Worm (Caenorhabditis elegans): Measurements from ENCODE around the gene C56E6.7.

DNA sequence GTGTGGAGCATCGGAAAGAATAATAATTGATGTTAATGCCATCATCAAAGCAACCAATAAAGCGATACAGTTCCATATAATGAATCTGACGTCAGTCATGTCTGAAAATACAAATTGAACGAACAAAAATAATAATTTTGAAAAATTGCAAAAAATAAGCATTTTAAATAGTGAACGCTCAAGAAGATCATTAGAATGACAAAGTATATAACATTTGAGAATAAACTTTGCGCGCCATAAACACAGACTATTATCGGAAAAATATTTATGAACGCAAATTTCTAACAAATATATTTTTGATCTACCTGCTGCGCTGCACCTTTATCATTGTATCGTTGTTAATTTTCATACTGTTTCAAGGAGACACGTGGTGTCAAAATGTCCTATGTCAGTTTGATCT is 15.0 kb upstream of the C56E6.7 start, which contains the start of gene R05G9.3:
- TF ChIP-seq R02D3.7 (tag; optimal IDR thresholded peaks at IDR 0.05) = no peak
- TF ChIP-seq lsy-2 (tag; optimal IDR thresholded peaks at IDR 0.05) = no peak
- no peak for TF ChIP-seq unc-62 (GFP tag; optimal IDR thresholded peaks at IDR 0.05 in 1 of 2)
- no peak for TF ChIP-seq unc-62 (tag; optimal IDR thresholded peaks at IDR 0.05)
- TF ChIP-seq dpl-1 (GFP tag; optimal IDR thresholded peaks at IDR 0.05) = no peak
- TF ChIP-seq zip-11 (GFP tag; IDR thresholded peaks at IDR 0.05) = no peak
- TF ChIP-seq pqm-1 (tag; optimal IDR thresholded peaks at IDR 0.05) = no peak
- TF ChIP-seq dmd-9 (GFP tag; IDR thresholded peaks at IDR 0.05) = no peak
- TF ChIP-seq ztf-11 (tag; optimal IDR thresholded peaks at IDR 0.05) = no peak
- TF ChIP-seq ZK546.5 (tag; optimal IDR thresholded peaks at IDR 0.05) = no peak
- TF ChIP-seq lin-15B (tag; optimal IDR thresholded peaks at IDR 0.05) = no peak
- TF ChIP-seq fos-1 (tag; optimal IDR thresholded peaks at IDR 0.05) = no peak
- no peak for TF ChIP-seq lin-13 (GFP tag; optimal IDR thresholded peaks at IDR 0.05)
- no peak for TF ChIP-seq aly-2 (tag; optimal IDR thresholded peaks at IDR 0.05)
- TF ChIP-seq F49E8.2 (tag; optimal IDR thresholded peaks at IDR 0.05; ENCODE audit: borderline replicate concordance) = no peak
